Fruit fly (Drosophila melanogaster) whole organism, embryonic: ENCODE measurements around the gene CG8236.

Experiments
- Ada2b ChIP-seq: fragments of 200-800 bp; sonication (Bioruptor generic); IDR thresholded peaks from 2 replicates; pipeline ENCODE4 v1.3.6; 2022; ENCODE audit warnings: missing biosample characterization, missing genetic modification characterization
- Aef1 ChIP-seq: fragments of 200-800 bp; sonication (Bioruptor generic); IDR thresholded peaks from 3 replicates; pipeline ENCODE4 v1.3.6; 2022; ENCODE audit warnings: missing biosample characterization, missing genetic modification characterization
- Blimp-1 ChIP-seq: fragments of 200-800 bp; sonication (Bioruptor generic); optimal IDR thresholded peaks from 3 replicates; lab custom pipeline; 2018; ENCODE audit warnings: missing biosample characterization, missing genetic modification characterization, mild to moderate bottlenecking, moderate library complexity, missing genetic modification reagents
- CG10366 ChIP-seq: fragments of 200-800 bp; sonication (Bioruptor generic); IDR thresholded peaks from 2 replicates; pipeline ENCODE4 v1.3.6; 2022; ENCODE audit warnings: missing biosample characterization, missing genetic modification characterization
- CG10979 ChIP-seq: fragments of 200-800 bp; sonication (Bioruptor generic); optimal IDR thresholded peaks from 2 replicates; lab custom pipeline; 2018; ENCODE audit warnings: missing biosample characterization, mild to moderate bottlenecking, missing genetic modification characterization, moderate library complexity
- CG12219 ChIP-seq: fragments of 200-800 bp; sonication (Bioruptor generic); optimal IDR thresholded peaks from 3 replicates; lab custom pipeline; 2018; ENCODE audit warnings: missing biosample characterization, mild to moderate bottlenecking, missing genetic modification characterization
- CG13296 ChIP-seq: fragments of 200-800 bp; sonication (Bioruptor generic); optimal IDR thresholded peaks from 3 replicates; lab custom pipeline; 2018; ENCODE audit warnings: missing biosample characterization, mild to moderate bottlenecking, missing genetic modification characterization
- CG13424 ChIP-seq: fragments of 200-800 bp; sonication (Bioruptor generic); optimal IDR thresholded peaks from 2 replicates; lab custom pipeline; 2019; ENCODE audit warnings: missing biosample characterization, mild to moderate bottlenecking, missing genetic modification characterization, moderate library complexity
- CG14667 ChIP-seq: fragments of 200-800 bp; sonication (Bioruptor generic); IDR thresholded peaks from 2 replicates; pipeline ENCODE4 v1.3.6; 2022; ENCODE audit warnings: missing biosample characterization, missing genetic modification characterization
- CG17802 ChIP-seq: fragments of 200-800 bp; sonication (Bioruptor generic); optimal IDR thresholded peaks from 2 replicates; lab custom pipeline; 2018; ENCODE audit warnings: missing biosample characterization, mild to moderate bottlenecking, missing genetic modification characterization, moderate library complexity
- CG17829 ChIP-seq: fragments of 200-800 bp; optimal IDR thresholded peaks from 2 replicates; lab custom pipeline; 2019; ENCODE audit warnings: missing biosample characterization, mild to moderate bottlenecking, missing genetic modification characterization, moderate library complexity
- CG18619 ChIP-seq: fragments of 200-800 bp; sonication (Bioruptor generic); optimal IDR thresholded peaks from 3 replicates; lab custom pipeline; 2017; ENCODE audit warnings: missing biosample characterization, mild to moderate bottlenecking, missing genetic modification characterization
- CG2678 ChIP-seq: fragments of 200-800 bp; sonication (Bioruptor generic); optimal IDR thresholded peaks from 3 replicates; lab custom pipeline; 2019; ENCODE audit warnings: missing biosample characterization, mild to moderate bottlenecking, missing genetic modification characterization, moderate library complexity
- CG30403 ChIP-seq: fragments of 200-800 bp; sonication (Bioruptor generic); optimal IDR thresholded peaks from 3 replicates; lab custom pipeline; 2016; ENCODE audit warnings: missing biosample characterization, missing genetic modification characterization
- CG31365 ChIP-seq: fragments of 200-800 bp; sonication (Bioruptor generic); optimal IDR thresholded peaks from 2 replicates; lab custom pipeline; 2018; ENCODE audit warnings: missing biosample characterization, mild to moderate bottlenecking, missing genetic modification characterization
- CG32772 ChIP-seq: fragments of 200-800 bp; sonication (Bioruptor generic); IDR thresholded peaks from 2 replicates; pipeline ENCODE4 v1.3.6; 2022; ENCODE audit warnings: missing biosample characterization, missing genetic modification characterization
- CG34422 ChIP-seq: fragments of 200-800 bp; sonication (Bioruptor generic); IDR thresholded peaks from 3 replicates; pipeline ENCODE4 v1.3.6; 2022; ENCODE audit warnings: missing biosample characterization, missing genetic modification characterization
- CG4730 ChIP-seq: fragments of 200-800 bp; sonication (Bioruptor generic); IDR thresholded peaks from 2 replicates; pipeline ENCODE4 v1.3.6; 2022; ENCODE audit warnings: missing biosample characterization, missing genetic modification characterization
- CG6813 ChIP-seq: fragments of 200-800 bp; sonication (Bioruptor generic); optimal IDR thresholded peaks from 2 replicates; lab custom pipeline; 2017; ENCODE audit warnings: missing biosample characterization, missing genetic modification characterization, mild to moderate bottlenecking, moderate library complexity, missing genetic modification reagents
- CG8388 ChIP-seq: fragments of 200-800 bp; sonication (Bioruptor generic); optimal IDR thresholded peaks from 2 replicates; lab custom pipeline; 2019; ENCODE audit warnings: missing biosample characterization, mild to moderate bottlenecking, missing genetic modification characterization, moderate library complexity
- Drgx ChIP-seq: fragments of 200-800 bp; sonication (Bioruptor generic); IDR thresholded peaks from 2 replicates; pipeline ENCODE4 v1.3.6; 2022; ENCODE audit warnings: missing biosample characterization, missing genetic modification characterization
- E2f1 ChIP-seq: fragments of 200-800 bp; sonication (Bioruptor generic); IDR thresholded peaks from 2 replicates; pipeline ENCODE4 v1.3.6; 2022; ENCODE audit warnings: missing biosample characterization, missing genetic modification characterization
- Gug ChIP-seq: fragments of 200-800 bp; sonication (Bioruptor generic); IDR thresholded peaks from 4 replicates; pipeline ENCODE4 v1.3.6; 2022; ENCODE audit warnings: missing biosample characterization, missing genetic modification characterization
- Hr3 ChIP-seq: fragments of 200-800 bp; sonication (Bioruptor generic); optimal IDR thresholded peaks from 3 replicates; lab custom pipeline; 2016; ENCODE audit warnings: missing biosample characterization, missing genetic modification characterization
- NFAT ChIP-seq: fragments of 200-800 bp; sonication (Bioruptor generic); IDR thresholded peaks from 2 replicates; pipeline ENCODE4 v1.3.6; 2022; ENCODE audit warnings: missing biosample characterization, missing genetic modification characterization
- Optix ChIP-seq: fragments of 200-800 bp; sonication (Bioruptor generic); IDR thresholded peaks from 3 replicates; pipeline ENCODE4 v1.3.6; 2022; ENCODE audit warnings: missing biosample characterization, missing genetic modification characterization
- Pdp1 ChIP-seq, 2 experiments: fragments of 200-800 bp; sonication (Bioruptor generic); optimal IDR thresholded peaks; 3 replicates each; lab custom pipeline; 2016; ENCODE audit warnings: missing biosample characterization in 2 of 2, missing genetic modification characterization in 2 of 2, mild to moderate bottlenecking in 1 of 2, moderate library complexity in 1 of 2
- Rx ChIP-seq: fragments of 200-800 bp; sonication (Bioruptor generic); IDR thresholded peaks from 2 replicates; pipeline ENCODE4 v1.3.6; 2022; ENCODE audit warnings: missing biosample characterization, missing genetic modification characterization
- Sox100B ChIP-seq: fragments of 200-800 bp; sonication (Bioruptor generic); optimal IDR thresholded peaks from 3 replicates; lab custom pipeline; 2018; ENCODE audit warnings: missing biosample characterization, mild to moderate bottlenecking, missing genetic modification characterization
- Vsx1 ChIP-seq: fragments of 200-800 bp; sonication (Bioruptor generic); optimal IDR thresholded peaks from 2 replicates; lab custom pipeline; 2017; ENCODE audit warnings: missing biosample characterization, mild to moderate bottlenecking, missing genetic modification characterization, missing genetic modification reagents
- ac ChIP-seq: fragments of 200-800 bp; sonication (Bioruptor generic); optimal IDR thresholded peaks from 3 replicates; lab custom pipeline; 2017; ENCODE audit warnings: missing biosample characterization, mild to moderate bottlenecking, missing genetic modification characterization
- az2 ChIP-seq: fragments of 200-800 bp; sonication (Bioruptor generic); optimal IDR thresholded peaks from 3 replicates; lab custom pipeline; 2016; ENCODE audit warnings: missing biosample characterization, missing genetic modification characterization
- bcd ChIP-seq: fragments of 200-800 bp; sonication (Bioruptor generic); optimal IDR thresholded peaks from 2 replicates; lab custom pipeline; 2017; ENCODE audit warnings: missing biosample characterization, mild to moderate bottlenecking, missing genetic modification characterization
- bsh ChIP-seq, 2 experiments: fragments of 200-800 bp; sonication (Bioruptor generic); optimal IDR thresholded peaks; 2 replicates each; lab custom pipeline; 2017 to 2018; ENCODE audit warnings: mild to moderate bottlenecking in 2 of 2, missing biosample characterization in 2 of 2, missing genetic modification characterization in 2 of 2, moderate library complexity in 1 of 2
- chinmo ChIP-seq: fragments of 200-800 bp; sonication (Bioruptor generic); IDR thresholded peaks from 4 replicates; pipeline ENCODE4 v1.3.6; 2022; ENCODE audit warnings: missing biosample characterization, missing genetic modification characterization; ENCODE audit not compliant: partially characterized antibody
- cwo ChIP-seq: fragments of 200-800 bp; sonication (Bioruptor generic); optimal IDR thresholded peaks from 3 replicates; lab custom pipeline; 2017; ENCODE audit warnings: missing biosample characterization, missing genetic modification characterization, mild to moderate bottlenecking, moderate library complexity, missing genetic modification reagents
- dm ChIP-seq: fragments of 200-800 bp; sonication (Bioruptor generic); optimal IDR thresholded peaks from 3 replicates; lab custom pipeline; 2016; ENCODE audit warnings: missing biosample characterization, missing genetic modification characterization
- dmrt99B ChIP-seq: fragments of 200-800 bp; sonication (Bioruptor generic); optimal IDR thresholded peaks from 2 replicates; lab custom pipeline; 2018; ENCODE audit warnings: missing biosample characterization, mild to moderate bottlenecking, missing genetic modification characterization, moderate library complexity
- grn ChIP-seq: fragments of 200-800 bp; sonication (Bioruptor generic); optimal IDR thresholded peaks from 3 replicates; lab custom pipeline; 2017; ENCODE audit warnings: missing biosample characterization, missing genetic modification characterization
- nerfin-1 ChIP-seq: fragments of 200-800 bp; sonication (Bioruptor generic); optimal IDR thresholded peaks from 3 replicates; lab custom pipeline; 2019; ENCODE audit warnings: missing biosample characterization, mild to moderate bottlenecking, missing genetic modification characterization, moderate library complexity
- nmo ChIP-seq: fragments of 200-800 bp; sonication (Bioruptor generic); optimal IDR thresholded peaks from 2 replicates; lab custom pipeline; 2018; ENCODE audit warnings: missing biosample characterization, mild to moderate bottlenecking, missing genetic modification characterization, moderate library complexity
- ranshi ChIP-seq: fragments of 200-800 bp; sonication (Bioruptor generic); IDR thresholded peaks from 2 replicates; pipeline ENCODE4 v1.3.6; 2022; ENCODE audit warnings: missing biosample characterization, missing genetic modification characterization
- seq ChIP-seq: fragments of 200-800 bp; sonication (Bioruptor generic); IDR thresholded peaks from 2 replicates; pipeline ENCODE4 v1.3.6; 2022; ENCODE audit warnings: missing biosample characterization, missing genetic modification characterization
- sisA ChIP-seq: fragments of 200-800 bp; sonication (Bioruptor generic); IDR thresholded peaks from 2 replicates; pipeline ENCODE4 v1.3.6; 2022; ENCODE audit warnings: missing biosample characterization, missing genetic modification characterization
- sna ChIP-seq: fragments of 200-800 bp; sonication (Bioruptor generic); IDR thresholded peaks from 2 replicates; pipeline ENCODE4 v1.3.6; 2022; ENCODE audit warnings: missing biosample characterization, missing genetic modification characterization; ENCODE audit not compliant: partially characterized antibody
- tio ChIP-seq: fragments of 200-800 bp; sonication (Bioruptor generic); optimal IDR thresholded peaks from 2 replicates; lab custom pipeline; 2017; ENCODE audit warnings: missing biosample characterization, missing genetic modification characterization, inconsistent platforms
- wdn ChIP-seq: fragments of 200-800 bp; sonication (Bioruptor generic); IDR thresholded peaks from 2 replicates; pipeline ENCODE4 v1.3.6; 2022; ENCODE audit warnings: missing biosample characterization, missing genetic modification characterization
- zfh1 ChIP-seq: fragments of 200-800 bp; sonication (Bioruptor generic); IDR thresholded peaks from 3 replicates; pipeline ENCODE4 v1.3.6; 2022; ENCODE audit warnings: missing biosample characterization, missing genetic modification characterization

The CG8236 gene

DNA sequence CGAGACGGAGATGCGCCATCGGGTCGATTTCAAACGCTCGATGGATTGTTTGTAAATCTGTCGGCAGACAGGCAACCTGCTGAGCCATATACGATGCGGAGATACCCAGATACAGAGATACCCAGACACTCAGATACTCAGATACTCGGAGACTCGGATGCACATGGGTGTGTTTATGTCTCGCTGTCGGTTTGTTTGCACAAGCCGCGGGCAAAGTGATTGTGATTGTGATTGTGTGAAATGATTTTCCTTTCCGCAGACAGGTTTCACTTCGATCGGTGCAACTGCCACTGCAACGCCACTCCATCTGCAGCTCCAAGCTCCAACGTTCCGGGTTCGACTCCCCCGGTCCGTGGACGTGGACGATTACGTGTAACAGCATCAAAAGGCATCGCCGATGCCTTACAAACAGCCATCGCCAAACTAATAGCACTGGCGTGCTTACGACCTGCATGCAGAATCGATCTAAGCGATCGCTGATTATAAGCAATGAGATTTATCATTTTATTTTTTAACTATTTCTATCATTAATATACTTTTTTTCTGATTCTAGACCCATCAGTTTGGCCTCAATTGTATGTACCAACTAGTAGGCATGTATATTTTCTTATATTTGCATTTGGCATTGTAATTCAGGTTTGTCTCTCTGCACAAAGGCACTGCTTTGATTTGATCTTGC is 19.7 kb downstream of the CG8236 start (continued):
- TF ChIP-seq Sox100B (peak; percentile 54), zfh1 (GFP tag; lab: Robert Waterston, UW) (peak; percentile 84), Ada2b (GFP tag; lab: Robert Waterston, UW) (peak; percentile 27; the same call in 1 of the 2 replicates), Aef1 (GFP tag; lab: Robert Waterston, UW) (0 out of 3 replicates have a peak, but pooled peaks have one; percentile 33), dm (no peak), CG2678 (tag; lab: Kevin White, UChicago) (peak; percentile 63), NFAT (0 out of 2 replicates have a peak, but pooled peaks have one; percentile 5), Pdp1 (GFP tag; optimal IDR thresholded peaks at IDR 0.05; lab: Kevin White, UChicago) (peak; percentile 14 to 50), sisA (GFP tag; lab: Robert Waterston, UW) (peak; percentile 56), bsh (GFP tag; optimal IDR thresholded peaks at IDR 0.05; lab: Kevin White, UChicago) (peak; percentile 54 to 68), CG10366 (GFP tag; lab: Robert Waterston, UW) (peak; percentile 65), CG10979 (tag; lab: Kevin White, UChicago) (peak; percentile 53), ac (no peak), CG13424 (peak; percentile 47), grn (GFP tag; lab: Kevin White, UChicago) (peak; percentile 25), CG13296 (GFP tag; lab: Kevin White, UChicago) (peak; percentile 19), chinmo (GFP tag; lab: Robert Waterston, UW) (no peak), cwo (GFP tag; lab: Kevin White, UChicago) (peak; percentile 18), Vsx1 (peak; percentile 17), CG34422 (GFP tag; lab: Robert Waterston, UW) (0 out of 3 replicates have a peak, but pooled peaks have one; percentile 25), bcd (GFP tag; lab: Kevin White, UChicago) (peak; percentile 34), Hr3 (GFP tag; lab: Kevin White, UChicago) (peak; percentile 34), CG12219 (GFP tag; lab: Kevin White, UChicago) (peak; percentile 30), E2f1 (GFP tag; lab: Robert Waterston, UW) (peak; percentile 67), CG8388 (GFP tag; lab: Kevin White, UChicago) (peak; percentile 37), CG17802 (peak; percentile 16), CG32772 (GFP tag; lab: Robert Waterston, UW) (peak; percentile 71), ranshi (peak; percentile 57), CG31365 (no peak), nerfin-1 (tag; lab: Kevin White, UChicago) (peak; percentile 0), sna (GFP tag; lab: Robert Waterston, UW) (no peak), CG18619 (GFP tag; lab: Kevin White, UChicago) (no peak), CG4730 (GFP tag; lab: Robert Waterston, UW) (peak; percentile 59; the same call in 1 of the 2 replicates), Rx (GFP tag; lab: Robert Waterston, UW) (peak; percentile 77), Gug (GFP tag; lab: Robert Waterston, UW) (peak; percentile 71), CG14667 (GFP tag; lab: Robert Waterston, UW) (peak; percentile 52; the same call in 1 of the 2 replicates), dmrt99B (tag; lab: Kevin White, UChicago) (peak; percentile 81), Optix (GFP tag; lab: Robert Waterston, UW) (peak; percentile 59; the same call in 1 of the 3 replicates), tio (GFP tag; lab: Kevin White, UChicago) (peak; percentile 30), CG17829 (tag; lab: Kevin White, UChicago) (peak; percentile 62), nmo (peak; percentile 61), seq (GFP tag; lab: Robert Waterston, UW) (peak; percentile 44), az2 (peak; percentile 30), Blimp-1 (peak; percentile 53), wdn (GFP tag; lab: Robert Waterston, UW) (0 out of 2 replicates have a peak, but pooled peaks have one; percentile 16), Drgx (GFP tag; lab: Robert Waterston, UW) (peak; percentile 91), CG6813 (peak; percentile 32), CG30403 (GFP tag; lab: Kevin White, UChicago) (peak; percentile 41)
